Worm (Caenorhabditis elegans) whole organism, early embryonic: ENCODE measurements around the gene Y53G8AR.9.

Experiments
- ama-1 ChIP-seq: fragments of 150-350 bp; optimal IDR thresholded peaks from 2 replicates; lab custom pipeline; 2014
- ceh-13 ChIP-seq: fragments of 200-800 bp; sonication (Bioruptor generic); optimal IDR thresholded peaks from 2 replicates; lab custom pipeline; 2018; ENCODE audit warnings: mild to moderate bottlenecking, missing genetic modification characterization, missing compliant biosample characterization
- ets-7 ChIP-seq: sonication (generic microtip); optimal IDR thresholded peaks from 2 replicates; lab custom pipeline; 2016; ENCODE audit warnings: missing genotype, missing genetic modification characterization, missing compliant biosample characterization
- pes-1 ChIP-seq: fragments of 200-800 bp; sonication (Bioruptor generic); IDR thresholded peaks from 2 replicates; pipeline ENCODE4 v1.3.6; 2022; ENCODE audit warnings: missing genetic modification reagents, missing genetic modification characterization, missing compliant biosample characterization
- tbx-37 ChIP-seq: fragments of 200-800 bp; sonication (Bioruptor generic); conservative IDR thresholded peaks from 2 replicates; pipeline ENCODE4 v1.3.6; 2022; ENCODE audit warnings: missing genetic modification reagents, missing genetic modification characterization, missing compliant biosample characterization
- tra-4 ChIP-seq: sonication (generic microtip); optimal IDR thresholded peaks from 2 replicates; lab custom pipeline; 2017; ENCODE audit warnings: missing genetic modification characterization, missing compliant biosample characterization

ce11 chrIII:3306322-3306721 lies 14.7 kb downstream of the Y53G8AR.9 start:
- no peak for TF ChIP-seq ama-1 (lab: Kevin White, UChicago)
- no peak for TF ChIP-seq ets-7
- no peak for TF ChIP-seq pes-1 (GFP tag; lab: Robert Waterston, UW)
- no peak for TF ChIP-seq ceh-13 (GFP tag; lab: Kevin White, UChicago)
- no peak for TF ChIP-seq tra-4 (tag; lab: Kevin White, UChicago)
- no peak for TF ChIP-seq tbx-37
